Fruit fly (Drosophila melanogaster): ENCODE data around the gene MED30.

MED30 gene

dm6 chr3L:619427-620308 lies 34.2 kb downstream of the MED30 start (continued):
- TF ChIP-seq Sry-β (GFP tag; optimal IDR thresholded peaks at IDR 0.05) (no peak), Myb (GFP tag; optimal IDR thresholded peaks at IDR 0.05) (no peak), CG18011 (GFP tag; optimal IDR thresholded peaks at IDR 0.05) (no peak)

- TF ChIP-seq ato (GFP tag; IDR thresholded peaks at IDR 0.05; ENCODE audit: partially characterized antibody) = no peak
- TF ChIP-seq Stat92E (GFP tag; optimal IDR thresholded peaks at IDR 0.05) = no peak
- 0 out of 3 replicates have a peak, but pooled peaks have one; percentile 23 for TF ChIP-seq zfh1 (GFP tag; IDR thresholded peaks at IDR 0.05)
- TF ChIP-seq ems (GFP tag; optimal IDR thresholded peaks at IDR 0.05) = no peak
- TF ChIP-seq chinmo (GFP tag; IDR thresholded peaks at IDR 0.05; ENCODE audit: partially characterized antibody) = no peak
- TF ChIP-seq CG4360 (GFP tag; IDR thresholded peaks at IDR 0.05) = peak; percentile 95
- TF ChIP-seq Nf-YC (tag; optimal IDR thresholded peaks at IDR 0.05) = no peak
- no peak for TF ChIP-seq CG30431 (GFP tag; optimal IDR thresholded peaks at IDR 0.05)
- peak; percentile 71 for TF ChIP-seq sens (GFP tag)
- peak in 1 of 2 experiments; percentile 34 for TF ChIP-seq eve (GFP tag; optimal IDR thresholded peaks at IDR 0.05)
- peak; percentile 37; the same call in 1 of the 2 replicates for TF ChIP-seq crol (GFP tag; IDR thresholded peaks at IDR 0.05)
- TF ChIP-seq zf30C (GFP tag; optimal IDR thresholded peaks at IDR 0.05) = peak; percentile 22
- peak; percentile 61 for TF ChIP-seq lbe (GFP tag; optimal IDR thresholded peaks at IDR 0.05)
- TF ChIP-seq corto (GFP tag; optimal IDR thresholded peaks at IDR 0.05) = peak; percentile 20
- TF ChIP-seq bsh (GFP tag; optimal IDR thresholded peaks at IDR 0.05) = peak in 1 of 2 experiments; percentile 87
- no peak for TF ChIP-seq vnd (GFP tag; IDR thresholded peaks at IDR 0.05; ENCODE audit: partially characterized antibody)
- no peak for TF ChIP-seq Optix (GFP tag; IDR thresholded peaks at IDR 0.05)
- TF ChIP-seq Rfx (GFP tag; IDR thresholded peaks at IDR 0.05) = no peak
- TF ChIP-seq otp (GFP tag; IDR thresholded peaks at IDR 0.05) = no peak
- TF ChIP-seq B-H1 (GFP tag; IDR thresholded peaks at IDR 0.05) = no peak
- no peak for TF ChIP-seq CG14441 (GFP tag; IDR thresholded peaks at IDR 0.05)
- TF ChIP-seq nom (GFP tag; optimal IDR thresholded peaks at IDR 0.05) = peak; percentile 24
These were observed 35.3 kb downstream of the MED30 start for dm6 chr3L:618347-619272.

- TF ChIP-seq twi (tag; optimal IDR thresholded peaks at IDR 0.05) (peak; percentile 17), CG9817 (tag; optimal IDR thresholded peaks at IDR 0.05) (no peak), CG2202 (tag; optimal IDR thresholded peaks at IDR 0.05) (no peak), CG1647 (GFP tag; optimal IDR thresholded peaks at IDR 0.05) (no peak), CG4360 (GFP tag; IDR thresholded peaks at IDR 0.05) (peak; percentile 40), zen (tag; optimal IDR thresholded peaks at IDR 0.05) (peak; percentile 66), CG15479 (GFP tag; optimal IDR thresholded peaks at IDR 0.05) (peak; percentile 90)
These were observed 36.0 kb downstream of the MED30 start for dm6 chr3L:617926-618325.

All from whole organism, embryonic.